Worm (Caenorhabditis elegans) whole organism, L4 larva: Measurements from ENCODE around the gene ZC84.7.

Experiments used
- D1046.2 ChIP-seq: fragments of 200-800 bp; sonication (Bioruptor generic); IDR thresholded peaks from 2 replicates; pipeline ENCODE4 v1.3.6; 2022; ENCODE audit warnings: missing genetic modification characterization, missing compliant biosample characterization
- R02D3.7 ChIP-seq: fragments of 150-350 bp; sonication (generic microtip); optimal IDR thresholded peaks from 3 replicates; lab custom pipeline; 2014; ENCODE audit warnings: missing biosample characterization, missing genetic modification characterization
- Y48G9A.11 ChIP-seq: fragments of 200-800 bp; sonication (Bioruptor generic); IDR thresholded peaks from 2 replicates; pipeline ENCODE4 v1.3.6; 2022; ENCODE audit warnings: missing genetic modification reagents, missing genetic modification characterization, missing compliant biosample characterization
- Y5F2A.4 ChIP-seq: fragments of 200-800 bp; sonication (Bioruptor generic); optimal IDR thresholded peaks from 2 replicates; lab custom pipeline; 2018; ENCODE audit warnings: mild to moderate bottlenecking, missing genetic modification characterization, missing compliant biosample characterization
- ZK546.5 ChIP-seq, 2 experiments: sonication (generic microtip); optimal IDR thresholded peaks; 2 replicates each; lab custom pipeline; 2017; ENCODE audit warnings: missing biosample characterization in 2 of 2, missing genetic modification characterization in 2 of 2
- arid-1 ChIP-seq: fragments of 200-800 bp; sonication (Bioruptor generic); conservative IDR thresholded peaks from 2 replicates; pipeline ENCODE4 v1.3.6; 2022; ENCODE audit warnings: missing genetic modification reagents, missing genetic modification characterization, missing compliant biosample characterization
- ceh-20 ChIP-seq: fragments of 200-800 bp; sonication (Bioruptor generic); IDR thresholded peaks from 2 replicates; pipeline ENCODE4 v1.3.6; 2022; ENCODE audit warnings: missing genetic modification reagents, missing genetic modification characterization, missing compliant biosample characterization
- ceh-62 ChIP-seq: sonication (generic microtip); optimal IDR thresholded peaks from 2 replicates; lab custom pipeline; 2017; ENCODE audit warnings: missing biosample characterization, missing genetic modification characterization
- cey-2 ChIP-seq: sonication (generic microtip); optimal IDR thresholded peaks from 3 replicates; lab custom pipeline; 2017; ENCODE audit warnings: missing genetic modification characterization, mild to moderate bottlenecking, missing compliant biosample characterization, antibody characterized with exemption, borderline replicate concordance; ENCODE audit not compliant: insufficient read depth
- daf-12 ChIP-seq: fragments of 150-350 bp; optimal IDR thresholded peaks from 2 replicates; lab custom pipeline; 2014; ENCODE audit warnings: missing biosample characterization, missing genetic modification reagents, missing genetic modification characterization
- daf-16 ChIP-seq, 3 experiments: sonication (generic microtip); optimal IDR thresholded peaks; 2 replicates each; lab custom pipeline; 2016 to 2017; ENCODE audit warnings: missing genetic modification characterization in 3 of 3, missing genetic modification reagents in 3 of 3, mild to moderate bottlenecking in 2 of 3, missing compliant biosample characterization in 2 of 3, missing biosample characterization in 1 of 3, moderate library complexity in 1 of 3
- dmd-6 ChIP-seq: fragments of 200-800 bp; sonication (Bioruptor generic); IDR thresholded peaks from 2 replicates; pipeline ENCODE4 v1.3.6; 2022; ENCODE audit warnings: missing genetic modification reagents, missing genetic modification characterization, missing compliant biosample characterization
- dpl-1 ChIP-seq: fragments of 150-350 bp; optimal IDR thresholded peaks from 2 replicates; lab custom pipeline; 2014; ENCODE audit warnings: missing biosample characterization, missing genetic modification reagents, missing genetic modification characterization
- duxl-1 ChIP-seq: sonication (generic microtip); optimal IDR thresholded peaks from 2 replicates; lab custom pipeline; 2016; ENCODE audit warnings: mild to moderate bottlenecking, missing genetic modification characterization, moderate library complexity, missing compliant biosample characterization; ENCODE audit not compliant: poor library complexity
- dve-1 ChIP-seq: sonication (generic microtip); optimal IDR thresholded peaks from 2 replicates; lab custom pipeline; 2017; ENCODE audit warnings: antibody characterized with exemption, mild to moderate bottlenecking, missing genetic modification characterization, missing compliant biosample characterization; ENCODE audit not compliant: insufficient read depth
- egl-27 ChIP-seq: sonication (generic microtip); optimal IDR thresholded peaks from 3 replicates; lab custom pipeline; 2017; ENCODE audit warnings: missing biosample characterization, missing genetic modification reagents, missing genetic modification characterization
- egl-43 ChIP-seq: fragments of 200-800 bp; sonication (Bioruptor generic); IDR thresholded peaks from 2 replicates; pipeline ENCODE4 v1.3.6; 2022; ENCODE audit warnings: missing genetic modification reagents, missing genetic modification characterization, missing compliant biosample characterization
- fos-1 ChIP-seq: fragments of 150-350 bp; optimal IDR thresholded peaks from 2 replicates; lab custom pipeline; 2014; ENCODE audit warnings: missing biosample characterization, missing genetic modification characterization
- gei-8 ChIP-seq: fragments of 200-800 bp; sonication (Bioruptor generic); optimal IDR thresholded peaks from 2 replicates; lab custom pipeline; 2018; ENCODE audit warnings: mild to moderate bottlenecking, missing genetic modification characterization, missing compliant biosample characterization
- lim-7 ChIP-seq: fragments of 200-800 bp; sonication (Bioruptor generic); IDR thresholded peaks from 2 replicates; pipeline ENCODE4 v1.3.6; 2022; ENCODE audit warnings: missing genetic modification characterization, missing compliant biosample characterization
- lin-1 ChIP-seq: fragments of 200-800 bp; sonication (Bioruptor generic); IDR thresholded peaks from 2 replicates; pipeline ENCODE4 v1.3.6; 2022; ENCODE audit warnings: missing genetic modification reagents, missing genetic modification characterization, missing compliant biosample characterization
- lin-29 ChIP-seq: fragments of 200-800 bp; sonication (Bioruptor generic); IDR thresholded peaks from 2 replicates; pipeline ENCODE4 v1.3.6; 2022; ENCODE audit warnings: missing genetic modification reagents, missing genetic modification characterization, missing compliant biosample characterization
- lin-38 ChIP-seq: fragments of 200-800 bp; sonication (Bioruptor generic); IDR thresholded peaks from 2 replicates; pipeline ENCODE4 v1.3.6; 2022; ENCODE audit warnings: missing genetic modification reagents, missing genetic modification characterization, missing compliant biosample characterization
- lir-3 ChIP-seq: sonication (generic microtip); optimal IDR thresholded peaks from 2 replicates; lab custom pipeline; 2016; ENCODE audit warnings: mild to moderate bottlenecking, missing genetic modification characterization, missing compliant biosample characterization
- madf-5 ChIP-seq, 2 experiments: fragments of 200-800 bp; sonication (Bioruptor generic); IDR thresholded peaks; 2 replicates each; pipeline ENCODE4 v1.3.6; 2022; ENCODE audit warnings: missing compliant biosample characterization in 2 of 2, missing genetic modification characterization in 2 of 2
- mdl-1 ChIP-seq, 2 experiments: fragments of 150-350 bp in 1 of 2; sonication (generic microtip) in 1 of 2; optimal IDR thresholded peaks; 2 replicates each; lab custom pipeline; 2014 to 2017; ENCODE audit warnings: missing biosample characterization in 2 of 2, missing genetic modification characterization in 2 of 2
- mdt-29 ChIP-seq: fragments of 200-800 bp; sonication (Bioruptor generic); IDR thresholded peaks from 2 replicates; pipeline ENCODE4 v1.3.6; 2022; ENCODE audit warnings: missing genetic modification reagents, missing genetic modification characterization, missing compliant biosample characterization
- mes-2 ChIP-seq: sonication (generic microtip); optimal IDR thresholded peaks from 2 replicates; lab custom pipeline; 2016; ENCODE audit warnings: missing genotype, mild to moderate bottlenecking, missing genetic modification characterization, missing compliant biosample characterization; ENCODE audit not compliant: poor library complexity, severe bottlenecking
- mxl-3 ChIP-seq: fragments of 200-800 bp; sonication (Bioruptor generic); optimal IDR thresholded peaks from 2 replicates; lab custom pipeline; 2018; ENCODE audit warnings: mild to moderate bottlenecking, missing genetic modification characterization, missing compliant biosample characterization
- nhr-102 ChIP-seq: sonication (generic microtip); optimal IDR thresholded peaks from 2 replicates; lab custom pipeline; 2016; ENCODE audit warnings: mild to moderate bottlenecking, missing genetic modification characterization, moderate library complexity, missing compliant biosample characterization
- nhr-237 ChIP-seq: sonication (generic microtip); optimal IDR thresholded peaks from 2 replicates; lab custom pipeline; 2017; ENCODE audit warnings: missing biosample characterization, missing genetic modification characterization
- nhr-28 ChIP-seq: fragments of 150-350 bp; optimal IDR thresholded peaks from 2 replicates; lab custom pipeline; 2014; ENCODE audit warnings: missing biosample characterization, missing genetic modification characterization
- nhr-41 ChIP-seq: fragments of 200-800 bp; sonication (Bioruptor generic); IDR thresholded peaks from 2 replicates; pipeline ENCODE4 v1.3.6; 2022; ENCODE audit warnings: missing genetic modification reagents, missing genetic modification characterization, missing compliant biosample characterization
- nhr-48 ChIP-seq: sonication (generic microtip); optimal IDR thresholded peaks from 2 replicates; lab custom pipeline; 2016; ENCODE audit warnings: mild to moderate bottlenecking, missing genetic modification characterization, missing compliant biosample characterization
- php-3 ChIP-seq: fragments of 200-800 bp; sonication (Bioruptor generic); IDR thresholded peaks from 2 replicates; pipeline ENCODE4 v1.3.6; 2022; ENCODE audit warnings: missing genetic modification reagents, missing genetic modification characterization, missing compliant biosample characterization
- set-16 ChIP-seq: fragments of 200-800 bp; sonication (Bioruptor generic); IDR thresholded peaks from 2 replicates; pipeline ENCODE4 v1.3.6; 2022; ENCODE audit warnings: missing genetic modification reagents, missing genetic modification characterization, missing compliant biosample characterization
- snpc-1.2 ChIP-seq: fragments of 200-800 bp; sonication (Bioruptor generic); IDR thresholded peaks from 2 replicates; pipeline ENCODE4 v1.3.6; 2022; ENCODE audit warnings: missing genetic modification reagents, missing genetic modification characterization, missing compliant biosample characterization
- spr-3 ChIP-seq: fragments of 200-800 bp; sonication (Bioruptor generic); optimal IDR thresholded peaks from 2 replicates; lab custom pipeline; 2018; ENCODE audit warnings: mild to moderate bottlenecking, missing genetic modification characterization, missing compliant biosample characterization
- tra-1 ChIP-seq: fragments of 200-800 bp; sonication (Bioruptor generic); IDR thresholded peaks from 2 replicates; pipeline ENCODE4 v1.3.6; 2022; ENCODE audit warnings: missing genetic modification reagents, missing genetic modification characterization, missing compliant biosample characterization
- unc-39 ChIP-seq: sonication (generic microtip); optimal IDR thresholded peaks from 2 replicates; lab custom pipeline; 2017; ENCODE audit warnings: missing biosample characterization, missing genetic modification characterization
- unc-62 ChIP-seq, 3 experiments: fragments of 150-350 bp in 1 of 3; sonication (generic microtip); optimal IDR thresholded peaks in 2 of 3; peaks in 1 of 3; 1 replicate in 1 of 3; 2 replicates in 2 of 3; lab custom pipeline; 2014 to 2017; ENCODE audit warnings: missing biosample characterization in 3 of 3, missing genetic modification characterization in 3 of 3, missing genetic modification reagents in 3 of 3, missing genotype in 1 of 3
- zfp-3 ChIP-seq: fragments of 200-800 bp; sonication (Bioruptor generic); conservative IDR thresholded peaks from 2 replicates; pipeline ENCODE4 v1.3.6; 2022; ENCODE audit warnings: missing genetic modification reagents, missing genetic modification characterization, missing compliant biosample characterization
- ztf-11 ChIP-seq: fragments of 150-350 bp; optimal IDR thresholded peaks from 2 replicates; lab custom pipeline; 2014; ENCODE audit warnings: missing biosample characterization, missing genetic modification characterization
- ztf-7 ChIP-seq: fragments of 150-350 bp; optimal IDR thresholded peaks from 2 replicates; lab custom pipeline; 2014; ENCODE audit warnings: missing biosample characterization, missing genetic modification characterization

The ZC84.7 gene

DNA sequence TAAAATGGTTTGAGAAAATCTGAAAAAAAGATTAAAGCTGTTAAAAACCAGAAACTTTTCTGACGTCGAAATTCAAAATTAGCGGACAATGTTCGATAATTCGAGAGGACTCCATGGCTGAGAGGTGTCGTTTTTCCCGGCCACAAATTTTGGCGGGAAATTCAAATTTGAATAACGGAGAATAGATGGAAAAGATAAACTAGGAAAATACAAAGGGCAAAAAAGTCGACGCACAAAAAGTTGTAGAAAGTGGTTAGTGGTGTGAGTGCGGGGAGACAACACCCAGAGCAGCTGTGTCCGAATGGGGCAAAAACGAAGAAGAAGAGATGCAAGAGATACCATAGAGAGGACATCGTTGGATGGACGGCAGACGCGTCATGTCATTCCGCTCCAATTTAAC is 5.3 kb downstream of the ZC84.7 start, which contains the start of gene cls-3:
Gene cls-3, minus strand, starts transcription at position 19 of the 400 bp plus-strand sequence.
- TF ChIP-seq lim-7 (GFP tag; lab: Robert Waterston, UW), result no peak
- TF ChIP-seq unc-39 (tag; lab: Kevin White, UChicago), result no peak
- peak; percentile 88 for TF ChIP-seq mes-2
- TF ChIP-seq ceh-20 (GFP tag; lab: Robert Waterston, UW), result no peak
- peak; percentile 90 for TF ChIP-seq dpl-1 (GFP tag; lab: Kevin White, UChicago)

DNA sequence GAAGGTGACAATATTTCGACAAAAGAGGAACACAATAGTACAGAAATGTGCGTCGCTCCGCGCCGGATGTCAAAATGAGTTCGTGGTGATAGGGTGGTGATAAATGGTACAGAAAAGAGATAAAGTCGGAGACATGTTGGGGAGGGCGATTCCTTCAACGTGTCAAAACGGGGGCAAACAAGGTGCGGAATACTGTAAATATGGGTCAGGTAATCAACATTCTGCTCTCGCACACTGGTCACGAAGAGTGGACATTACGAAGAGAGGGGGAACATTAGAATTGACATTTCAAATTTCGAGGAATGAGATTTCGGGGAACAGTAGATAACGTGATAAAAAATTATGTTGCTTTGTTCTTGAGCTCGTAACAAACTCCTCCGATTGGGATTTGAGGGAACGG is 13.8 kb downstream of the ZC84.7 start, which contains the start of gene ZC84.6:
Gene ZC84.6, minus strand, starts transcription at position 101 of the 400 bp plus-strand sequence.
- no peak for TF ChIP-seq duxl-1
- TF ChIP-seq tra-1, result no peak
- no peak for TF ChIP-seq Y5F2A.4 (GFP tag; lab: Kevin White, UChicago)
- TF ChIP-seq mdt-29, result no peak
- TF ChIP-seq R02D3.7, result no peak
- TF ChIP-seq zfp-3 (GFP tag; lab: Robert Waterston, UW), result no peak
- no peak for TF ChIP-seq cey-2 (tag; lab: Kevin White, UChicago)
- no peak for TF ChIP-seq daf-16 (GFP tag; optimal IDR thresholded peaks at IDR 0.05; lab: Kevin White, UChicago)
- TF ChIP-seq daf-16 (tag; optimal IDR thresholded peaks at IDR 0.05; lab: Kevin White, UChicago), result no peak
- TF ChIP-seq egl-43 (GFP tag; lab: Robert Waterston, UW), result no peak
- TF ChIP-seq madf-5 (GFP tag; IDR thresholded peaks at IDR 0.05; lab: Robert Waterston, UW), result no peak
- TF ChIP-seq ceh-62 (tag; lab: Kevin White, UChicago), result no peak
- TF ChIP-seq fos-1 (tag; lab: Kevin White, UChicago), result no peak
- no peak for TF ChIP-seq dmd-6

ce11 chrIII:9201977-9202376 is 16.2 kb downstream of the ZC84.7 start:
- no peak for TF ChIP-seq nhr-102
- TF ChIP-seq ztf-7, result no peak
- no peak for TF ChIP-seq Y48G9A.11
- no peak for TF ChIP-seq D1046.2 (GFP tag; lab: Robert Waterston, UW)
- TF ChIP-seq unc-62 (GFP tag; optimal IDR thresholded peaks at IDR 0.05 in 1 of 2; lab: Kevin White, UChicago), result peak in 1 of 2 experiments; percentile 92
- TF ChIP-seq unc-62 (tag; optimal IDR thresholded peaks at IDR 0.05; lab: Kevin White, UChicago), result no peak
- TF ChIP-seq, all 104 proteins: peak for 1

ce11 chrIII:9206185-9206584 is 20.4 kb downstream of the ZC84.7 start, which contains the start of gene ZC84.1:
Gene ZC84.1, minus strand, starts transcription at chrIII:9206285.
- TF ChIP-seq lin-38 (GFP tag; lab: Robert Waterston, UW), result no peak
- no peak for TF ChIP-seq egl-27
- no peak for TF ChIP-seq gei-8 (GFP tag; lab: Kevin White, UChicago)
- TF ChIP-seq dve-1 (tag; lab: Kevin White, UChicago), result no peak
- no peak for TF ChIP-seq unc-62 (GFP tag; optimal IDR thresholded peaks at IDR 0.05 in 1 of 2; lab: Kevin White, UChicago)
- no peak for TF ChIP-seq unc-62 (tag; optimal IDR thresholded peaks at IDR 0.05; lab: Kevin White, UChicago)
- no peak for TF ChIP-seq nhr-237 (tag; lab: Kevin White, UChicago)
- no peak for TF ChIP-seq php-3 (GFP tag; lab: Robert Waterston, UW)
- TF ChIP-seq snpc-1.2 (GFP tag; lab: Robert Waterston, UW), result no peak
- no peak for TF ChIP-seq lir-3 (tag; lab: Kevin White, UChicago)
- no peak for TF ChIP-seq set-16 (GFP tag; lab: Robert Waterston, UW)

DNA sequence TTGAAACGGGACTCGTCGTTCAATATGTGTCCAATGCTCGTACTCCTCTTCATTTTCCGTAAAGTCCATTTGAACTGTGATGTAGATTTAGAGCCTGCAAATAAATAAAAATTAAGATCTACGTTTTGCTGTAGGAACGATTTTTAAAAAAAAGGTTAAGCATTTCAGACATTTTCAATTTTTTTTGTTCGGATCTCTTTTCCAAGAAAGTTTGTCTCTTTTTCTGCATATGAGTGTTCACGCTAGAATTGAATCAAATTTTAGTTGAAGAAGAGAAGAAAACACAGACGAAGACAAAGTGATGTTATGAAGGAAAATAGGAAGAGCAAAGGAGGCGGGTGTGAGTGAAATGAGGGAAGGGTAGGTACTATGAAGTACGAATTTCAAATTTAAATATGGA is 29.5 kb downstream of the ZC84.7 start, which contains the start of gene npr-29:
Gene npr-29, minus strand, starts transcription at position 101 of the 400 bp plus-strand sequence.
- TF ChIP-seq D1046.2 (GFP tag; lab: Robert Waterston, UW) (no peak), lin-29 (GFP tag; lab: Robert Waterston, UW) (no peak), daf-12 (tag; lab: Kevin White, UChicago) (no peak), ztf-11 (tag; lab: Kevin White, UChicago) (no peak), zfp-3 (GFP tag; lab: Robert Waterston, UW) (no peak), nhr-41 (GFP tag; lab: Robert Waterston, UW) (no peak), lin-1 (no peak), nhr-28 (tag; lab: Kevin White, UChicago) (no peak), ZK546.5 (tag; optimal IDR thresholded peaks at IDR 0.05; lab: Kevin White, UChicago) (no peak), arid-1 (GFP tag; lab: Robert Waterston, UW) (no peak), nhr-48 (tag; lab: Kevin White, UChicago) (no peak), mxl-3 (no peak), spr-3 (GFP tag; lab: Kevin White, UChicago) (no peak), madf-5 (GFP tag; IDR thresholded peaks at IDR 0.05; lab: Robert Waterston, UW) (no peak), mdl-1 (tag; optimal IDR thresholded peaks at IDR 0.05; lab: Kevin White, UChicago) (no peak)
